Fruit fly (Drosophila melanogaster) whole organism, embryonic: ENCODE data around the gene CG1910.
A peak's percentile ranks its signal among the peaks of the same experiment; 100 is the strongest.

Source experiments
- CG13624 ChIP-seq: fragments of 200-800 bp; sonication (Bioruptor generic); optimal IDR thresholded peaks from 2 replicates; lab custom pipeline; 2016; ENCODE audit warnings: missing biosample characterization, missing genetic modification characterization
- CG15479 ChIP-seq: fragments of 200-800 bp; sonication (Bioruptor generic); optimal IDR thresholded peaks from 3 replicates; lab custom pipeline; 2019; ENCODE audit warnings: missing biosample characterization, mild to moderate bottlenecking, missing genetic modification characterization, moderate library complexity
- CG32772 ChIP-seq: fragments of 200-800 bp; sonication (Bioruptor generic); IDR thresholded peaks from 2 replicates; pipeline ENCODE4 v1.3.6; 2022; ENCODE audit warnings: missing biosample characterization, missing genetic modification characterization
- CG7786 ChIP-seq: fragments of 200-800 bp; sonication (Bioruptor generic); optimal IDR thresholded peaks from 2 replicates; lab custom pipeline; 2016; ENCODE audit warnings: missing biosample characterization, missing genetic modification characterization
- az2 ChIP-seq: fragments of 200-800 bp; sonication (Bioruptor generic); optimal IDR thresholded peaks from 3 replicates; lab custom pipeline; 2016; ENCODE audit warnings: missing biosample characterization, missing genetic modification characterization
- bbx ChIP-seq: fragments of 200-800 bp; sonication (Bioruptor generic); IDR thresholded peaks from 2 replicates; pipeline ENCODE4 v1.3.6; 2022; ENCODE audit warnings: missing biosample characterization, missing genetic modification characterization; ENCODE audit not compliant: partially characterized antibody
- bcd ChIP-seq: fragments of 200-800 bp; sonication (Bioruptor generic); optimal IDR thresholded peaks from 2 replicates; lab custom pipeline; 2017; ENCODE audit warnings: missing biosample characterization, mild to moderate bottlenecking, missing genetic modification characterization
- dm ChIP-seq: fragments of 200-800 bp; sonication (Bioruptor generic); optimal IDR thresholded peaks from 3 replicates; lab custom pipeline; 2016; ENCODE audit warnings: missing biosample characterization, missing genetic modification characterization
- fd96Cb ChIP-seq: fragments of 200-800 bp; sonication (Bioruptor generic); optimal IDR thresholded peaks from 2 replicates; lab custom pipeline; 2018; ENCODE audit warnings: missing biosample characterization, mild to moderate bottlenecking, missing genetic modification characterization, moderate library complexity
- nau ChIP-seq: fragments of 200-800 bp; sonication (Bioruptor generic); optimal IDR thresholded peaks from 3 replicates; lab custom pipeline; 2017; ENCODE audit warnings: missing biosample characterization, mild to moderate bottlenecking, missing genetic modification characterization, missing genetic modification reagents
- nmo ChIP-seq: fragments of 200-800 bp; sonication (Bioruptor generic); optimal IDR thresholded peaks from 2 replicates; lab custom pipeline; 2018; ENCODE audit warnings: missing biosample characterization, mild to moderate bottlenecking, missing genetic modification characterization, moderate library complexity
- wdn ChIP-seq: fragments of 200-800 bp; sonication (Bioruptor generic); IDR thresholded peaks from 2 replicates; pipeline ENCODE4 v1.3.6; 2022; ENCODE audit warnings: missing biosample characterization, missing genetic modification characterization

dm6 chr3R:31739067-31739786 is 8.2 kb upstream of the CG1910 start:
- TF ChIP-seq bbx (GFP tag; lab: Robert Waterston, UW) (peak; percentile 29; the same call in 1 of the 2 replicates), CG13624 (GFP tag; lab: Kevin White, UChicago) (no peak), CG32772 (GFP tag; lab: Robert Waterston, UW) (no peak), nmo (GFP tag; lab: Kevin White, UChicago) (no peak), CG15479 (GFP tag; lab: Kevin White, UChicago) (no peak), nau (no peak), CG7786 (GFP tag; lab: Kevin White, UChicago) (no peak), az2 (GFP tag; lab: Kevin White, UChicago) (no peak), fd96Cb (tag; lab: Kevin White, UChicago) (no peak), wdn (GFP tag; lab: Robert Waterston, UW) (no peak), dm (no peak), bcd (GFP tag; lab: Kevin White, UChicago) (no peak)
